Worm (Caenorhabditis elegans) whole organism, L3 larva: ENCODE measurements around the gene F13B12.2.

ENCODE experiments used
- ZK546.5 ChIP-seq: sonication (generic microtip); optimal IDR thresholded peaks from 2 replicates; lab custom pipeline; 2017; ENCODE audit warnings: missing biosample characterization, missing genetic modification characterization
- aly-2 ChIP-seq: fragments of 150-350 bp; optimal IDR thresholded peaks from 2 replicates; lab custom pipeline; 2014; ENCODE audit warnings: missing biosample characterization, missing genetic modification characterization
- daf-12 ChIP-seq: fragments of 150-350 bp; optimal IDR thresholded peaks from 2 replicates; lab custom pipeline; 2014; ENCODE audit warnings: missing biosample characterization, missing genetic modification reagents, missing genetic modification characterization
- nhr-11 ChIP-seq: fragments of 150-350 bp; optimal IDR thresholded peaks from 2 replicates; lab custom pipeline; 2014; ENCODE audit warnings: missing biosample characterization, missing genetic modification characterization
- nhr-25 ChIP-seq: sonication (generic microtip); optimal IDR thresholded peaks from 2 replicates; lab custom pipeline; 2017; ENCODE audit warnings: missing biosample characterization, missing genetic modification characterization
- pha-4 ChIP-seq: fragments of 150-350 bp; optimal IDR thresholded peaks from 2 replicates; lab custom pipeline; 2014; ENCODE audit warnings: missing biosample characterization, missing genetic modification reagents, missing genetic modification characterization
- pqm-1 ChIP-seq: fragments of 150-350 bp; optimal IDR thresholded peaks from 2 replicates; lab custom pipeline; 2017; ENCODE audit warnings: missing biosample characterization, missing genetic modification characterization, inconsistent platforms
- skn-1 ChIP-seq: fragments of 150-350 bp; optimal IDR thresholded peaks from 2 replicates; lab custom pipeline; 2014; ENCODE audit warnings: missing biosample characterization, missing genetic modification characterization
- unc-62 ChIP-seq: fragments of 150-350 bp; sonication (generic microtip); optimal IDR thresholded peaks from 4 replicates; lab custom pipeline; 2014; ENCODE audit warnings: missing biosample characterization, missing genetic modification reagents, missing genetic modification characterization

DNA sequence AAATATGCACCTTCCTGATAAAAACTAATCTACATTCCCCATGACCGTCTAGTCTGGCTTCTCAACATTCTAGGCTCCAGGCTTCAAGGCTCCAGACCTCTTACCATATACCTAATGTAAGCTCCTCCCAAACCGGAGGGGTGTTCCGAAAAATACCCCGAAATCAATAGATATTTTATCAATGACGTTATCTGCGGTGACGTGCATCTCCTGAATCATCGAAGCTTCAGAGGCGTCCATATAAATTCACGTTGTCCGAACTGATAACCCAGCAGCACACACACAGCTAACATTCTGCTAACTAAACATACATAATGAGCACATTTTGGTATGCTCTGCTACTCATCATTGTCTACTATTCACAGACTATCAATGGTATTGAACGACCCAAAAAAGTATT, 40.6 kb upstream of the F13B12.2 start, which contains the start of gene ugt-44:
- TF ChIP-seq daf-12 (tag; lab: Kevin White, UChicago) (no peak), nhr-11 (no peak), pqm-1 (tag; lab: Kevin White, UChicago) (peak; percentile 75), nhr-25 (no peak), unc-62 (GFP tag; lab: Kevin White, UChicago) (no peak), aly-2 (no peak), ZK546.5 (tag; lab: Kevin White, UChicago) (no peak), pha-4 (tag; lab: Kevin White, UChicago) (no peak), skn-1 (tag; lab: Kevin White, UChicago) (no peak)
